Worm (Caenorhabditis elegans) whole organism, late embryonic: ENCODE measurements around the gene erfa-1.

ENCODE experiments used
- F13H6.1 ChIP-seq: sonication (generic microtip); optimal IDR thresholded peaks from 2 replicates; lab custom pipeline; 2016; ENCODE audit warnings: missing genetic modification characterization, missing compliant biosample characterization
- Y22D7AL.16 ChIP-seq: sonication (generic microtip); optimal IDR thresholded peaks from 2 replicates; lab custom pipeline; 2016; ENCODE audit warnings: missing genetic modification characterization, missing compliant biosample characterization
- ceh-24 ChIP-seq: sonication (generic microtip); optimal IDR thresholded peaks from 2 replicates; lab custom pipeline; 2016; ENCODE audit warnings: mild to moderate bottlenecking, missing genetic modification characterization, missing compliant biosample characterization
- ceh-31 ChIP-seq: sonication (generic microtip); optimal IDR thresholded peaks from 2 replicates; lab custom pipeline; 2016; ENCODE audit warnings: missing genetic modification characterization, missing compliant biosample characterization
- ceh-45 ChIP-seq: fragments of 200-800 bp; sonication (Bioruptor generic); IDR thresholded peaks from 2 replicates; pipeline ENCODE4 v1.3.6; 2022; ENCODE audit warnings: missing genetic modification reagents, missing genetic modification characterization, missing compliant biosample characterization
- ref-2 ChIP-seq: sonication (generic microtip); optimal IDR thresholded peaks from 2 replicates; lab custom pipeline; 2016; ENCODE audit warnings: missing genetic modification characterization, missing compliant biosample characterization

ce11 chrV:6458302-6458998 lies 24.5 kb downstream of the erfa-1 start:
- TF ChIP-seq ceh-24 (tag; lab: Kevin White, UChicago), result no peak
- TF ChIP-seq Y22D7AL.16 (tag; lab: Kevin White, UChicago), result no peak
- TF ChIP-seq ceh-45 (GFP tag; lab: Robert Waterston, UW), result no peak
- TF ChIP-seq ref-2 (tag; lab: Kevin White, UChicago), result no peak
- TF ChIP-seq ceh-31 (tag; lab: Kevin White, UChicago), result no peak
- no peak for TF ChIP-seq F13H6.1
